Worm (Caenorhabditis elegans): ENCODE data around the gene T21C12.8.

The T21C12.8 gene

DNA sequence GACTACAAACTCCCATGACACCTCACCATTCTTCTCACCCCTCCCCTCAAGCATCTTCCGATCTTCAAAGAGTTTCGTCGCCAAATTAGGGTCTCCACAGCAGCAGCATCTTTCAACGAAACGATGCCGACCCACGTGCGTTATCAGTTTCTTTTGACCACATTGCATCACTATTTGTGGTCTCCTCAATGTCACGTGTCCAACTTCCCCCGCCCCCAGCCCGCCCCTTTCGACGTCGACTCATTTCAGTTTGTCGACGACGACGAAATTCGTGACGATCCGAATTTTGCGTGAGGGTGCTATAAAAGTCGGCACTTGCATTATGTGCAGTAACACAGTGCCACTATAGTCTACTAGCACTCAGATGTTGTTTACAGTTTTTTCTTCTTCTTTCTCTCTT is 18.6 kb downstream of the T21C12.8 start (continued):
- no peak for TF ChIP-seq elt-1 (tag; optimal IDR thresholded peaks at IDR 0.05)
- no peak for TF ChIP-seq fkh-2 (tag; optimal IDR thresholded peaks at IDR 0.05)
- no peak for TF ChIP-seq unc-62 (GFP tag; optimal IDR thresholded peaks at IDR 0.05)
- TF ChIP-seq tbx-2 (tag; optimal IDR thresholded peaks at IDR 0.05): no peak
- peak; percentile 71 for TF ChIP-seq nhr-23 (tag; optimal IDR thresholded peaks at IDR 0.05)
- no peak for TF ChIP-seq skn-1 (tag; optimal IDR thresholded peaks at IDR 0.05)
- peak; percentile 51 for TF ChIP-seq nhr-25 (tag; optimal IDR thresholded peaks at IDR 0.05)
- TF ChIP-seq nhr-11 (tag; optimal IDR thresholded peaks at IDR 0.05): no peak
- TF ChIP-seq R02D3.7 (tag; optimal IDR thresholded peaks at IDR 0.05): no peak
- no peak for TF ChIP-seq lin-15B (tag; optimal IDR thresholded peaks at IDR 0.05)
- no peak for TF ChIP-seq ceh-82 (tag; optimal IDR thresholded peaks at IDR 0.05)
- TF ChIP-seq egl-5 (tag; optimal IDR thresholded peaks at IDR 0.05): no peak
- peak; percentile 55 for TF ChIP-seq lsy-12 (tag; optimal IDR thresholded peaks at IDR 0.05)
- no peak for TF ChIP-seq ceh-16 (tag; optimal IDR thresholded peaks at IDR 0.05)
- no peak for TF ChIP-seq ZK546.5 (tag; optimal IDR thresholded peaks at IDR 0.05)
- TF ChIP-seq unc-39 (tag; optimal IDR thresholded peaks at IDR 0.05): no peak
- TF ChIP-seq lin-39 (tag; optimal IDR thresholded peaks at IDR 0.05): no peak
- no peak for TF ChIP-seq nhr-237 (tag; optimal IDR thresholded peaks at IDR 0.05)
- no peak for TF ChIP-seq nhr-67 (tag; optimal IDR thresholded peaks at IDR 0.05)

DNA sequence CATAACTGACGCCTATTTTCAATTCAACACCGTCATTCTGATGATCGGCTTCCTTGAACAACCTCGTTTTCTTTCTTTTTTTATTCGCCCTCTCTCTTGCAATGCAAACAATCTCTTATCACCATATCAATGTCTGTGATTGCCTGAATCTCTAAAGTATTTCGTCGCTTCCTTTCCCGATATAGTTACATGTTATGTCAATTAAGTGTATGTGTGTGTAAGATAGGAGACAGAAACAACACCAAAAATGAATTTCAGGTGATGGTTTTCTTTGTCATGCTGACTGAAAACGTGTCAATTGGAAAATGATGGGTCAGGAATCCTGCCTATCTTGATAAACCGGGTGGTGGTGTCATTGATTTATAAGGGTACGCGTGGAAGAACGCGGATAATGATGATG is 19.5 kb downstream of the T21C12.8 start:
- no peak for TF ChIP-seq egl-27 (tag; optimal IDR thresholded peaks at IDR 0.05)
- TF ChIP-seq elt-2 (tag; optimal IDR thresholded peaks at IDR 0.05): peak; percentile 95
- TF ChIP-seq nhr-43 (tag; optimal IDR thresholded peaks at IDR 0.05; ENCODE audit: poor library complexity, severe bottlenecking): peak; percentile 40
- TF ChIP-seq eor-1 (tag; optimal IDR thresholded peaks at IDR 0.05): no peak
- TF ChIP-seq pqm-1 (tag; optimal IDR thresholded peaks at IDR 0.05): peak; percentile 94
- no peak for TF ChIP-seq mdl-1 (tag; optimal IDR thresholded peaks at IDR 0.05)
- no peak for TF ChIP-seq pha-4 (tag; optimal IDR thresholded peaks at IDR 0.05)
- peak; percentile 59 for TF ChIP-seq jun-1 (tag; optimal IDR thresholded peaks at IDR 0.05)
- TF ChIP-seq fos-1 (tag; optimal IDR thresholded peaks at IDR 0.05): peak; percentile 16
- TF ChIP-seq ama-1 (optimal IDR thresholded peaks at IDR 0.05): no peak
- no peak for TF ChIP-seq nhr-77 (tag; optimal IDR thresholded peaks at IDR 0.05)
- peak; percentile 43 for TF ChIP-seq nhr-23 (tag; optimal IDR thresholded peaks at IDR 0.05)
- peak; percentile 57 for TF ChIP-seq nhr-25 (tag; optimal IDR thresholded peaks at IDR 0.05)
- peak; percentile 22 for TF ChIP-seq nfya-1 (tag; optimal IDR thresholded peaks at IDR 0.05; ENCODE audit: insufficient read depth)
- TF ChIP-seq elt-1 (tag; optimal IDR thresholded peaks at IDR 0.05): no peak
- no peak for TF ChIP-seq skn-1 (tag; optimal IDR thresholded peaks at IDR 0.05)
- peak; percentile 22 for TF ChIP-seq ceh-28 (tag; optimal IDR thresholded peaks at IDR 0.05)
- no peak for TF ChIP-seq tbx-2 (tag; optimal IDR thresholded peaks at IDR 0.05)
- peak in 2 of 3 experiments; percentile 32 to 77 for TF ChIP-seq elt-3 (tag; optimal IDR thresholded peaks at IDR 0.05)

DNA sequence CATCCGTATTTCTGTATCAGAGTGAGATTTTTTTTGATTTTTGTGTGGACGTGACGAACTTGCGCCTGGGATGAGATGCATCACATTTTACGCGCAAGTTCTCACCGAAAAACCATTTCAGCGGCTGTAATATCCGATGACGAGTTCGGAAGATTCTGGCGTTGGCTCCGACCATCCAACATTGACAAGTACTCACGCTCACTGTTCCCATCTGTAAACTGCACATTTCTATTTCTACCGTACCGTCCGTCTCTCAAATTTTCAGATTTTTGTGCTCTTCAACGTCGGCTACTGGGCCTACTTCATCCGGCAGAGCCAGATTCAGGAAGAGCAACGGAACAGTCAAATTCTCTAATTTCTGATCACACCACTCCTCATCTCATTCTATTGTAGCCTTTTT is 25.4 kb downstream of the T21C12.8 start:
- TF ChIP-seq nhr-77 (tag; optimal IDR thresholded peaks at IDR 0.05) (no peak), fkh-10 (GFP tag; optimal IDR thresholded peaks at IDR 0.05) (no peak)

DNA sequence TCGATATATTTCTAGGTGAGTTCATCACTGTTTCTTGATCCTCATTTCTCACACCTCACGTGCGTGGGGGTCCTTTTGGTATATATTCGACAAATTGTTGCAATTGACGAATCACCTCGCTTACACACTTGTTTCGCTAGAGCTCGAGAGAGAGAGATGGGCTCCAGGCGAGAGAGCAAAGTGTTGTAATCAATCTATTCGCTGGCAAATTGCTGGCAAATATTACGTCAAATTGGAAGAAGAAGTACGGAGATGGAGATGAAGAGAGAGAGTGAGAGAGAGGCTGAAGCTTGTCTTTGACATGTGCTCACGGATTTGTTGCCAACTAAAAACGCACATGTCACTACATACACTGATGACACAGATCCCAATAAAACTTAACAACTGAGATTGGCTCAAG is 26.9 kb downstream of the T21C12.8 start:
- TF ChIP-seq nhr-11 (tag; optimal IDR thresholded peaks at IDR 0.05): peak; percentile 50
- TF ChIP-seq elt-3 (tag; optimal IDR thresholded peaks at IDR 0.05): no peak
- peak; percentile 41 for TF ChIP-seq nfya-1 (tag; optimal IDR thresholded peaks at IDR 0.05; ENCODE audit: insufficient read depth)
- TF ChIP-seq ZK546.5 (tag; optimal IDR thresholded peaks at IDR 0.05): no peak
- TF ChIP-seq egl-5 (tag; optimal IDR thresholded peaks at IDR 0.05): peak; percentile 34
- peak; percentile 76 for TF ChIP-seq lin-39 (tag; optimal IDR thresholded peaks at IDR 0.05)
- no peak for TF ChIP-seq fos-1 (tag; optimal IDR thresholded peaks at IDR 0.05)

DNA sequence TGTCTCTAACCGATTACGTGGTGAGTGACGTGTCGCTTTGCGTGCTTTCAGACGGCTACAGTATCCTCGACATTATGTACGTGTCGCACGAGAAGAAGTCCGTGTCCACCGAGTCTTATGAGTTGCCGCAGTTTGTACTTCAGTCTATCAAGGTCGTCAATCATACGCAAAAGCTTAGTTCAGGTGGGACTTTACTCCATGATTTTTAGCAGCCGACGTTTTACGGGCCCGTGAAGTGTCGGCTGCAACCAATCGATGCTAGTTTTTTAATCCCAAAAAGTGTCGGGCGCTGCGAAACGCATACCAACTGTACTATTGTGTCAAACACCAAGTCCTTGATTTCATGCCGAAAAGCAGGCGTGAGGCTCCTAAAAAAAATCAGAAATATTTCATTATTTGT is 28.0 kb downstream of the T21C12.8 start:
- TF ChIP-seq pha-4 (tag; optimal IDR thresholded peaks at IDR 0.05) (no peak), snpc-4 (tag; optimal IDR thresholded peaks at IDR 0.05) (peak; percentile 60)

Measured in whole organism, L3 larva.